Worm (Caenorhabditis elegans): ENCODE measurements around the gene B0250.18.

B0250.18 gene

ce11 chrV:20416790-20417189 is 43.9 kb downstream of the B0250.18 start:
- TF ChIP-seq ceh-9 (tag; optimal IDR thresholded peaks at IDR 0.05) (no peak), elt-2 (tag; optimal IDR thresholded peaks at IDR 0.05) (peak; percentile 5), F13H6.1 (tag; optimal IDR thresholded peaks at IDR 0.05) (no peak)

- TF ChIP-seq nhr-232 (tag; optimal IDR thresholded peaks at IDR 0.05), result no peak
- TF ChIP-seq lim-6 (tag; optimal IDR thresholded peaks at IDR 0.05), result no peak
- no peak for TF ChIP-seq K09A11.1 (tag; optimal IDR thresholded peaks at IDR 0.05; ENCODE audit: insufficient read depth)
- TF ChIP-seq tbx-2 (tag; optimal IDR thresholded peaks at IDR 0.05), result no peak
- TF ChIP-seq dve-1 (tag; optimal IDR thresholded peaks at IDR 0.05), result no peak
- no peak for TF ChIP-seq hlh-8 (tag; optimal IDR thresholded peaks at IDR 0.05)
- no peak for TF ChIP-seq ceh-22 (tag; optimal IDR thresholded peaks at IDR 0.05)
- TF ChIP-seq ceh-45 (GFP tag; IDR thresholded peaks at IDR 0.05), result no peak
- TF ChIP-seq ceh-30 (tag; optimal IDR thresholded peaks at IDR 0.05), result no peak
- no peak for TF ChIP-seq pat-9 (tag; optimal IDR thresholded peaks at IDR 0.05)
- TF ChIP-seq hlh-13 (GFP tag; optimal IDR thresholded peaks at IDR 0.05), result no peak
- TF ChIP-seq sox-4 (tag; optimal IDR thresholded peaks at IDR 0.05), result no peak
- TF ChIP-seq rnt-1 (tag; optimal IDR thresholded peaks at IDR 0.05), result no peak
- no peak for TF ChIP-seq ceh-48 (tag; optimal IDR thresholded peaks at IDR 0.05)
Observed at ce11 chrV:20416335-20416734, 44.4 kb downstream of the B0250.18 start.

- TF ChIP-seq C38D4.7 (GFP tag; optimal IDR thresholded peaks at IDR 0.05), result no peak
- no peak for TF ChIP-seq ceh-14 (tag; optimal IDR thresholded peaks at IDR 0.05)
- TF ChIP-seq lim-6 (tag; optimal IDR thresholded peaks at IDR 0.05), result no peak
- no peak for TF ChIP-seq dmd-4 (tag; optimal IDR thresholded peaks at IDR 0.05; ENCODE audit: borderline replicate concordance)
- no peak for TF ChIP-seq ceh-9 (tag; optimal IDR thresholded peaks at IDR 0.05)
- TF ChIP-seq eyg-1 (tag; optimal IDR thresholded peaks at IDR 0.05), result no peak
- TF ChIP-seq elt-2 (tag; optimal IDR thresholded peaks at IDR 0.05), result no peak
Observed at ce11 chrV:20415415-20415814, 45.3 kb downstream of the B0250.18 start.

DNA sequence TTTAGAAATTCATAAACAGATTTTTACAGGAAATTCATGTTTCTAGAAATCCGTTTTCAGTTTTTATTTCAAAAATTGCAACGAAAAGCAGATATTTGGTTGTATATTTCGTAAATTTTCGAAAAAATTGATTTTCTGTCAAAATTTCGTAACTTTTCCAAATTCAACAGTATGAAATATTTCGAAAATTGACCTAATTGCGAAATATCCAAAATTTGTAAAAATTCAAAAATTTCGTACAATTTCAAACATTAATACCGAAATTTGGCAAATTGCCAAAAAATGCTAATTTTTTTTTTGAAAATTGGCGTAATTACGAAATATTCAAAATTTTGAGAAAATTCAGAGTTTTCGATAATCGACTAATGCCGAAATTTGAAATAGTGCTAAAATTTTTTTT is 46.8 kb downstream of the B0250.18 start:
- no peak for TF ChIP-seq lim-6 (tag; optimal IDR thresholded peaks at IDR 0.05)
- no peak for TF ChIP-seq dve-1 (tag; optimal IDR thresholded peaks at IDR 0.05)
- TF ChIP-seq T23F11.4 (GFP tag; optimal IDR thresholded peaks at IDR 0.05), result no peak
- no peak for TF ChIP-seq ceh-34 (tag; optimal IDR thresholded peaks at IDR 0.05)
- TF ChIP-seq hlh-8 (tag; optimal IDR thresholded peaks at IDR 0.05), result no peak
- TF ChIP-seq sdc-2 (tag; optimal IDR thresholded peaks at IDR 0.05), result no peak
- no peak for TF ChIP-seq madf-2 (tag; optimal IDR thresholded peaks at IDR 0.05)
- no peak for TF ChIP-seq mec-3 (tag; optimal IDR thresholded peaks at IDR 0.05; ENCODE audit: borderline replicate concordance)
- TF ChIP-seq elt-2 (tag; optimal IDR thresholded peaks at IDR 0.05), result no peak
- TF ChIP-seq tbx-2 (tag; optimal IDR thresholded peaks at IDR 0.05), result no peak
- TF ChIP-seq ceh-31 (tag; optimal IDR thresholded peaks at IDR 0.05), result no peak
- no peak for TF ChIP-seq rnt-1 (tag; optimal IDR thresholded peaks at IDR 0.05)
- no peak for TF ChIP-seq ceh-18 (tag; optimal IDR thresholded peaks at IDR 0.05)
- no peak for TF ChIP-seq ceh-30 (tag; optimal IDR thresholded peaks at IDR 0.05)
- no peak for TF ChIP-seq sox-4 (tag; optimal IDR thresholded peaks at IDR 0.05)
- no peak for TF ChIP-seq eyg-1 (tag; optimal IDR thresholded peaks at IDR 0.05)
- TF ChIP-seq pat-9 (tag; optimal IDR thresholded peaks at IDR 0.05), result no peak
- TF ChIP-seq hlh-30 (tag; optimal IDR thresholded peaks at IDR 0.05; ENCODE audit: insufficient read depth), result no peak
- no peak for TF ChIP-seq dmd-4 (tag; optimal IDR thresholded peaks at IDR 0.05; ENCODE audit: borderline replicate concordance)
- no peak for TF ChIP-seq C08G9.2 (tag; optimal IDR thresholded peaks at IDR 0.05)

- TF ChIP-seq sdc-2 (tag; optimal IDR thresholded peaks at IDR 0.05) (no peak), fkh-6 (tag; optimal IDR thresholded peaks at IDR 0.05) (no peak), pha-2 (tag; optimal IDR thresholded peaks at IDR 0.05) (no peak), ets-4 (tag; optimal IDR thresholded peaks at IDR 0.05) (no peak), nhr-11 (tag; optimal IDR thresholded peaks at IDR 0.05) (no peak), lim-6 (tag; optimal IDR thresholded peaks at IDR 0.05) (no peak), dve-1 (tag; optimal IDR thresholded peaks at IDR 0.05) (no peak), unc-55 (GFP tag; optimal IDR thresholded peaks at IDR 0.05) (no peak), ceh-45 (GFP tag; IDR thresholded peaks at IDR 0.05) (no peak), ceh-22 (tag; optimal IDR thresholded peaks at IDR 0.05) (no peak), ceh-30 (tag; optimal IDR thresholded peaks at IDR 0.05) (no peak), hlh-15 (tag; optimal IDR thresholded peaks at IDR 0.05) (no peak), hlh-30 (tag; optimal IDR thresholded peaks at IDR 0.05; ENCODE audit: insufficient read depth) (no peak), pqm-1 (tag; optimal IDR thresholded peaks at IDR 0.05) (no peak), F13H6.1 (tag; optimal IDR thresholded peaks at IDR 0.05) (no peak), tbx-2 (tag; optimal IDR thresholded peaks at IDR 0.05) (no peak), zip-5 (tag; optimal IDR thresholded peaks at IDR 0.05) (no peak), sox-4 (tag; optimal IDR thresholded peaks at IDR 0.05) (no peak), hlh-6 (tag; optimal IDR thresholded peaks at IDR 0.05) (no peak)
Observed at ce11 chrV:20413426-20413825, 47.3 kb downstream of the B0250.18 start.
